Fruit fly (Drosophila melanogaster) whole organism, embryonic: Measurements from ENCODE around the gene CG16753.

ENCODE experiments used
- Abd-B ChIP-seq: fragments of 200-800 bp; sonication (Bioruptor generic); optimal IDR thresholded peaks from 2 replicates; lab custom pipeline; 2018; ENCODE audit warnings: missing biosample characterization, mild to moderate bottlenecking, missing genetic modification characterization, moderate library complexity
- Adf1 ChIP-seq: fragments of 200-800 bp; sonication (Bioruptor generic); IDR thresholded peaks from 2 replicates; pipeline ENCODE4 v1.3.6; 2022; ENCODE audit warnings: missing biosample characterization, missing genetic modification characterization
- Atf-2 ChIP-seq: fragments of 200-800 bp; sonication (Bioruptor generic); optimal IDR thresholded peaks from 2 replicates; lab custom pipeline; 2016; ENCODE audit warnings: missing biosample characterization, missing genetic modification characterization
- Bdp1 ChIP-seq: fragments of 200-800 bp; sonication (Bioruptor generic); optimal IDR thresholded peaks from 3 replicates; lab custom pipeline; 2016; ENCODE audit warnings: missing biosample characterization, missing genetic modification characterization
- CG10147 ChIP-seq: fragments of 200-800 bp; sonication (Bioruptor generic); optimal IDR thresholded peaks from 2 replicates; lab custom pipeline; 2019; ENCODE audit warnings: missing biosample characterization, mild to moderate bottlenecking, missing genetic modification characterization, moderate library complexity
- CG10267 ChIP-seq: fragments of 200-800 bp; sonication (Bioruptor generic); optimal IDR thresholded peaks from 2 replicates; lab custom pipeline; 2018; ENCODE audit warnings: missing biosample characterization, mild to moderate bottlenecking, missing genetic modification characterization, moderate library complexity
- CG10321 ChIP-seq: fragments of 200-800 bp; sonication (Bioruptor generic); IDR thresholded peaks from 2 replicates; pipeline ENCODE4 v1.3.6; 2022; ENCODE audit warnings: missing biosample characterization, missing genetic modification characterization
- CG10959 ChIP-seq: fragments of 200-800 bp; sonication (Bioruptor generic); IDR thresholded peaks from 2 replicates; pipeline ENCODE4 v1.3.6; 2022; ENCODE audit warnings: missing biosample characterization, missing genetic modification characterization
- CG12391 ChIP-seq: fragments of 200-800 bp; sonication (Bioruptor generic); optimal IDR thresholded peaks from 3 replicates; lab custom pipeline; 2018; ENCODE audit warnings: missing biosample characterization, mild to moderate bottlenecking, missing genetic modification characterization, moderate library complexity
- CG12744 ChIP-seq: fragments of 200-800 bp; sonication (Bioruptor generic); optimal IDR thresholded peaks from 2 replicates; lab custom pipeline; 2016; ENCODE audit warnings: missing biosample characterization, missing genetic modification characterization
- CG13424 ChIP-seq: fragments of 200-800 bp; sonication (Bioruptor generic); optimal IDR thresholded peaks from 2 replicates; lab custom pipeline; 2019; ENCODE audit warnings: missing biosample characterization, mild to moderate bottlenecking, missing genetic modification characterization, moderate library complexity
- CG13775 ChIP-seq: fragments of 200-800 bp; sonication (Bioruptor generic); optimal IDR thresholded peaks from 3 replicates; lab custom pipeline; 2017; ENCODE audit warnings: missing biosample characterization, mild to moderate bottlenecking, missing genetic modification characterization
- CG14860 ChIP-seq: fragments of 200-800 bp; sonication (Bioruptor generic); IDR thresholded peaks from 3 replicates; pipeline ENCODE4 v1.3.6; 2022; ENCODE audit warnings: missing biosample characterization, missing genetic modification characterization; ENCODE audit not compliant: partially characterized antibody
- CG17328 ChIP-seq: fragments of 200-800 bp; sonication (Bioruptor generic); IDR thresholded peaks from 2 replicates; pipeline ENCODE4 v1.3.6; 2022; ENCODE audit warnings: missing biosample characterization, missing genetic modification characterization
- CG17612 ChIP-seq: fragments of 200-800 bp; sonication (Bioruptor generic); IDR thresholded peaks from 2 replicates; pipeline ENCODE4 v1.3.6; 2022; ENCODE audit warnings: missing biosample characterization, missing genetic modification characterization
- CG2129 ChIP-seq: fragments of 200-800 bp; sonication (Bioruptor generic); IDR thresholded peaks from 2 replicates; pipeline ENCODE4 v1.3.6; 2022; ENCODE audit warnings: missing biosample characterization, missing genetic modification characterization; ENCODE audit not compliant: partially characterized antibody
- CG43689 ChIP-seq: fragments of 200-800 bp; sonication (Bioruptor generic); IDR thresholded peaks from 2 replicates; pipeline ENCODE4 v1.3.6; 2022; ENCODE audit warnings: missing biosample characterization, missing genetic modification characterization
- CG6254 ChIP-seq: fragments of 200-800 bp; sonication (Bioruptor generic); optimal IDR thresholded peaks from 3 replicates; lab custom pipeline; 2017; ENCODE audit warnings: mild to moderate bottlenecking, missing biosample characterization, missing genetic modification reagents, missing genetic modification characterization
- CG7786 ChIP-seq: fragments of 200-800 bp; sonication (Bioruptor generic); optimal IDR thresholded peaks from 2 replicates; lab custom pipeline; 2016; ENCODE audit warnings: missing biosample characterization, missing genetic modification characterization
- CG8765 ChIP-seq: fragments of 200-800 bp; sonication (Bioruptor generic); IDR thresholded peaks from 2 replicates; pipeline ENCODE4 v1.3.6; 2022; ENCODE audit warnings: missing biosample characterization, missing genetic modification characterization
- CG9817 ChIP-seq: fragments of 200-800 bp; sonication (Bioruptor generic); optimal IDR thresholded peaks from 2 replicates; lab custom pipeline; 2018; ENCODE audit warnings: missing biosample characterization, mild to moderate bottlenecking, missing genetic modification characterization, moderate library complexity
- Chrac-16 ChIP-seq: fragments of 200-800 bp; sonication (Bioruptor generic); optimal IDR thresholded peaks from 3 replicates; lab custom pipeline; 2016; ENCODE audit warnings: missing biosample characterization, missing genetic modification characterization
- CrebB ChIP-seq: fragments of 200-800 bp; sonication (Bioruptor generic); optimal IDR thresholded peaks from 3 replicates; lab custom pipeline; 2018; ENCODE audit warnings: missing biosample characterization, mild to moderate bottlenecking, missing genetic modification characterization
- Dip3 ChIP-seq: fragments of 200-800 bp; sonication (Bioruptor generic); optimal IDR thresholded peaks from 3 replicates; lab custom pipeline; 2016; ENCODE audit warnings: missing biosample characterization, missing genetic modification characterization
- Dp ChIP-seq: fragments of 200-800 bp; sonication (Bioruptor generic); optimal IDR thresholded peaks from 2 replicates; lab custom pipeline; 2018; ENCODE audit warnings: missing biosample characterization, mild to moderate bottlenecking, missing genetic modification characterization, moderate library complexity
- HLH4C ChIP-seq: fragments of 200-800 bp; sonication (Bioruptor generic); IDR thresholded peaks from 3 replicates; pipeline ENCODE4 v1.3.6; 2022; ENCODE audit warnings: missing biosample characterization, missing genetic modification characterization; ENCODE audit not compliant: partially characterized antibody
- Mad ChIP-seq: fragments of 200-800 bp; sonication (Bioruptor generic); optimal IDR thresholded peaks from 2 replicates; lab custom pipeline; 2016; ENCODE audit warnings: missing biosample characterization, missing genetic modification characterization
- Optix ChIP-seq: fragments of 200-800 bp; sonication (Bioruptor generic); IDR thresholded peaks from 3 replicates; pipeline ENCODE4 v1.3.6; 2022; ENCODE audit warnings: missing biosample characterization, missing genetic modification characterization
- Rx ChIP-seq: fragments of 200-800 bp; sonication (Bioruptor generic); IDR thresholded peaks from 2 replicates; pipeline ENCODE4 v1.3.6; 2022; ENCODE audit warnings: missing biosample characterization, missing genetic modification characterization
- Sin3A ChIP-seq: fragments of >200 bp; optimal IDR thresholded peaks from 2 replicates; lab custom pipeline; 2018
- Six4 ChIP-seq: fragments of 200-800 bp; sonication (Bioruptor generic); optimal IDR thresholded peaks from 2 replicates; lab custom pipeline; 2016; ENCODE audit warnings: missing biosample characterization, missing genetic modification characterization
- Ssrp ChIP-seq: fragments of 200-800 bp; sonication (Bioruptor generic); optimal IDR thresholded peaks from 2 replicates; lab custom pipeline; 2018; ENCODE audit warnings: missing biosample characterization, mild to moderate bottlenecking, missing genetic modification characterization, moderate library complexity
- Taf1 ChIP-seq: fragments of 200-800 bp; sonication (Bioruptor generic); IDR thresholded peaks from 2 replicates; pipeline ENCODE4 v1.3.6; 2022; ENCODE audit warnings: missing biosample characterization, missing genetic modification characterization
- Tbp ChIP-seq: fragments of >200 bp; optimal IDR thresholded peaks from 2 replicates; lab custom pipeline; 2018; ENCODE audit warnings: missing biosample characterization, missing genetic modification characterization
- Trl ChIP-seq, 3 experiments: fragments of >200 bp in 2 of 3; fragments of 200-800 bp in 1 of 3; sonication (Bioruptor generic) in 1 of 3; optimal IDR thresholded peaks; 2 replicates in 1 of 3; 3 replicates in 2 of 3; lab custom pipeline; 2016 to 2017; ENCODE audit warnings: missing biosample characterization in 1 of 3, missing genetic modification characterization in 1 of 3
- Xbp1 ChIP-seq: fragments of 200-800 bp; sonication (Bioruptor generic); optimal IDR thresholded peaks from 3 replicates; lab custom pipeline; 2016; ENCODE audit warnings: missing biosample characterization, mild to moderate bottlenecking, missing genetic modification characterization
- danr ChIP-seq: fragments of 200-800 bp; sonication (Bioruptor generic); IDR thresholded peaks from 2 replicates; pipeline ENCODE4 v1.3.6; 2022; ENCODE audit warnings: missing biosample characterization, missing genetic modification characterization
- ftz-f1 ChIP-seq: fragments of 200-800 bp; sonication (Bioruptor generic); optimal IDR thresholded peaks from 2 replicates; lab custom pipeline; 2016; ENCODE audit warnings: missing biosample characterization, missing genetic modification characterization
- fu2 ChIP-seq: fragments of 200-800 bp; sonication (Bioruptor generic); optimal IDR thresholded peaks from 2 replicates; lab custom pipeline; 2016; ENCODE audit warnings: missing biosample characterization, missing genetic modification characterization
- gcm ChIP-seq: fragments of 200-800 bp; sonication (Bioruptor generic); optimal IDR thresholded peaks from 2 replicates; lab custom pipeline; 2019; ENCODE audit warnings: missing biosample characterization, mild to moderate bottlenecking, missing genetic modification characterization, moderate library complexity
- gsb-n ChIP-seq: fragments of 200-800 bp; sonication (Bioruptor generic); optimal IDR thresholded peaks from 3 replicates; lab custom pipeline; 2018; ENCODE audit warnings: missing biosample characterization, mild to moderate bottlenecking, missing genetic modification characterization
- ham ChIP-seq: fragments of 200-800 bp; sonication (Bioruptor generic); IDR thresholded peaks from 2 replicates; pipeline ENCODE4 v1.3.6; 2022; ENCODE audit warnings: missing biosample characterization, missing genetic modification characterization
- her ChIP-seq: fragments of 200-800 bp; sonication (Bioruptor generic); optimal IDR thresholded peaks from 2 replicates; lab custom pipeline; 2016; ENCODE audit warnings: missing biosample characterization, missing genetic modification characterization
- knrl ChIP-seq: fragments of 200-800 bp; sonication (Bioruptor generic); IDR thresholded peaks from 3 replicates; pipeline ENCODE4 v1.3.6; 2022; ENCODE audit warnings: missing biosample characterization, missing genetic modification characterization; ENCODE audit not compliant: partially characterized antibody
- lilli ChIP-seq: fragments of 200-800 bp; sonication (Bioruptor generic); optimal IDR thresholded peaks from 3 replicates; lab custom pipeline; 2016; ENCODE audit warnings: missing biosample characterization, missing genetic modification characterization
- nom ChIP-seq: fragments of 200-800 bp; sonication (Bioruptor generic); optimal IDR thresholded peaks from 2 replicates; lab custom pipeline; 2017; ENCODE audit warnings: missing biosample characterization, missing genetic modification characterization, mild to moderate bottlenecking, moderate library complexity, missing genetic modification reagents
- odd ChIP-seq: fragments of 200-800 bp; sonication (Bioruptor generic); optimal IDR thresholded peaks from 2 replicates; lab custom pipeline; 2017; ENCODE audit warnings: missing biosample characterization, mild to moderate bottlenecking, missing genetic modification characterization
- sens ChIP-seq: fragments of 200-800 bp; sonication (Bioruptor generic); peaks from one replicate; lab custom pipeline; 2016; ENCODE audit warnings: missing biosample characterization, missing genetic modification characterization
- sisA ChIP-seq: fragments of 200-800 bp; sonication (Bioruptor generic); IDR thresholded peaks from 2 replicates; pipeline ENCODE4 v1.3.6; 2022; ENCODE audit warnings: missing biosample characterization, missing genetic modification characterization
- stwl ChIP-seq: fragments of 200-800 bp; sonication (Bioruptor generic); optimal IDR thresholded peaks from 3 replicates; lab custom pipeline; 2018; ENCODE audit warnings: missing biosample characterization, mild to moderate bottlenecking, missing genetic modification characterization, moderate library complexity
- wor ChIP-seq: fragments of 200-800 bp; sonication (Bioruptor generic); IDR thresholded peaks from 2 replicates; pipeline ENCODE4 v1.3.6; 2022; ENCODE audit warnings: missing biosample characterization, missing genetic modification characterization

CG16753 gene

DNA sequence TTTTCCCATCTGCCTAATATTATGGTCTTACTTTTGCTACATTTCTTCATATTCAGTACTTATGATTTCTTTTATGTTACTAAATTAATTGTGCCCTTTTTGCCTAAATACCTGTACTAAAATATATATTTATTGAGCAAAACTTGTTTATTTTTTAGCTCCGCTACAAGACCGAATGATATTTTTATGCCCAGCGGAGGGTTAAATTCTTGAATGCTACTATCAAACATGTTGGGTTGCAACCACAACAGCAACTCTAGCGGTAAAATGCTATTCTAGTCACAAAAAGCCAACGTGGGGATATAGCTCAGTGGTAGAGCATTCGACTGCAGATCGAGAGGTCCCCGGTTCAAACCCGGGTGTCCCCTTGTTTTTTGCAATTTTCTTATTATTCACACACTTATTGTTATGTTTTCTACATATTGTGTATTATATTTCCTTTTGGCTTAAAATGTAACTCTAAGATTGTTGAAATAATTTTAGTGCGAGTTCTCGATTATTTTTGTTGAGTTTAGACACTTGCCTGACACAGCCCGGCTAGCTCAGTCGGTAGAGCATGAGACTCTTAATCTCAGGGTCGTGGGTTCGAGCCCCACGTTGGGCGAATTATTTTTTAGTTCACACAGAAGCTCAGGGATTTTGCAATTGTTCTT is 41.3 kb downstream of the CG16753 start (continued):
- TF ChIP-seq Six4 (GFP tag; lab: Kevin White, UChicago) (no peak), Rx (GFP tag; lab: Robert Waterston, UW) (no peak), Trl (optimal IDR thresholded peaks at IDR 0.05; lab: Kevin White, UChicago) (no peak), Trl (GFP tag; optimal IDR thresholded peaks at IDR 0.05; lab: Kevin White, UChicago) (no peak), Sin3A (lab: Kevin White, UChicago) (no peak), Chrac-16 (GFP tag; lab: Kevin White, UChicago) (no peak), danr (GFP tag; lab: Robert Waterston, UW) (no peak), Mad (no peak), Tbp (GFP tag; lab: Kevin White, UChicago) (no peak), Dip3 (no peak), Bdp1 (GFP tag; lab: Kevin White, UChicago) (peak; percentile 99), gsb-n (tag; lab: Kevin White, UChicago) (no peak), CG2129 (peak; percentile 38; the same call in 1 of the 2 replicates), CG13424 (peak; percentile 36), sens (GFP tag; lab: Kevin White, UChicago) (no peak), Xbp1 (GFP tag; lab: Kevin White, UChicago) (no peak), CG14860 (peak; percentile 87), Taf1 (GFP tag; lab: Robert Waterston, UW) (no peak), knrl (GFP tag; lab: Robert Waterston, UW) (peak; percentile 74), sisA (no peak), stwl (tag; lab: Kevin White, UChicago) (no peak), gcm (GFP tag; lab: Kevin White, UChicago) (no peak), CG10267 (tag; lab: Kevin White, UChicago) (no peak), CG8765 (GFP tag; lab: Robert Waterston, UW) (no peak), Dp (GFP tag; lab: Kevin White, UChicago) (no peak), CrebB (tag; lab: Kevin White, UChicago) (no peak), CG43689 (GFP tag; lab: Robert Waterston, UW) (no peak), fu2 (GFP tag; lab: Kevin White, UChicago) (no peak), HLH4C (peak; percentile 85), odd (GFP tag; lab: Kevin White, UChicago) (no peak), wor (GFP tag; lab: Robert Waterston, UW) (no peak), CG6254 (GFP tag; lab: Kevin White, UChicago) (no peak), CG10321 (GFP tag; lab: Robert Waterston, UW) (no peak), CG12744 (GFP tag; lab: Kevin White, UChicago) (no peak), CG10959 (GFP tag; lab: Robert Waterston, UW) (peak; percentile 87), Atf-2 (GFP tag; lab: Kevin White, UChicago) (no peak), CG10147 (no peak), Ssrp (tag; lab: Kevin White, UChicago) (no peak), CG9817 (tag; lab: Kevin White, UChicago) (peak; percentile 22), her (GFP tag; lab: Kevin White, UChicago) (no peak), lilli (GFP tag; lab: Kevin White, UChicago) (peak; percentile 49), Abd-B (GFP tag; lab: Kevin White, UChicago) (no peak), Adf1 (GFP tag; lab: Robert Waterston, UW) (no peak), CG17612 (no peak), ftz-f1 (GFP tag; lab: Kevin White, UChicago) (no peak), CG7786 (GFP tag; lab: Kevin White, UChicago) (no peak), CG13775 (no peak), ham (GFP tag; lab: Robert Waterston, UW) (no peak), Optix (GFP tag; lab: Robert Waterston, UW) (no peak), nom (GFP tag; lab: Kevin White, UChicago) (no peak), CG12391 (tag; lab: Kevin White, UChicago) (peak; percentile 53), CG17328 (no peak)
